Fruit fly (Drosophila melanogaster): Measurements from ENCODE around the gene frtz.

The frtz gene

DNA sequence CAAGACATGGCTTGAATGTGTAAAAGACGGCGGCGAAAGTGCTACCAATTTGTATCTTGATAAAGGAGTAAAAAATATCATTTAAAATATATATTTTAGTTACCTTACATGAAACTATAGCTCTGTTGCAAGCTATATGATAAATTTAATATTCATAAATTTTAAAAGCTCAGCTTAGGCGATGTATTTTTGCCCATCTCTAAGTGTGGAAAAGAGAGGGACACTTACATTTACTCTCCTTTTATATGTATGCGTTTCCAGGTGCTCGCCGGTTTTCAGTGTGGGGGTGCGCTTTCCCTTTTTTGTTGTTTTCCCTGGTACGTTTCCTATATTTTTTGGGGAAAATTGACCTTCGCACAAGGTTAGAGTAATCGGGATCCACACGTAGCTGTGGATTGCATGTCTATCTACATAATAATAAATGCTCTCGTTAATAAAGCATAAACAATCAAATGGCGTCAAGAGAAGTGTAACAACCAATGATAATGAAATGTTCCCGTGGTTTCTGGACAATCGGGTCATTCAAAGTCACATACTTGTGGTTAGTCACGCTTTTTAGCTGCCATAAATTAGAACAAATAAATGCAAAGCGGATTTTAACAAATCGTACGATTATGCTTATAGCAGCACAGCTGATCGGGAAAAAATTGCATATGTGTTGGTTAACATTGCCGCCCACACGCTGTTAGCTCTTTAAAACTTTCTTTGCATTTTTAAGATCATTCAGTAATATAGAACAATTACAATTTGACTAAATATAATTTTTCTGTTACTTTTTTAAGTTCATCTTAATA lies 12.4 kb upstream of the frtz start:
- TF ChIP-seq CG10669 (GFP tag; optimal IDR thresholded peaks at IDR 0.05): peak; percentile 96
- peak; percentile 98 for TF ChIP-seq lz (GFP tag; optimal IDR thresholded peaks at IDR 0.05)
- TF ChIP-seq Sox15 (GFP tag; optimal IDR thresholded peaks at IDR 0.05): peak; percentile 95
- TF ChIP-seq Met (GFP tag; optimal IDR thresholded peaks at IDR 0.05): peak; percentile 99
- TF ChIP-seq Smox (GFP tag; optimal IDR thresholded peaks at IDR 0.05): peak; percentile 97
- peak; percentile 99 for TF ChIP-seq CG10631 (GFP tag; optimal IDR thresholded peaks at IDR 0.05)
- peak; percentile 95 for TF ChIP-seq Lpt (GFP tag; optimal IDR thresholded peaks at IDR 0.05)
- peak; percentile 99 for TF ChIP-seq Eip78C (GFP tag)
- peak; percentile 98 for TF ChIP-seq CG15336 (GFP tag; IDR thresholded peaks at IDR 0.05)
- TF ChIP-seq Gug (GFP tag; IDR thresholded peaks at IDR 0.05): peak; percentile 96
- TF ChIP-seq achi (GFP tag; optimal IDR thresholded peaks at IDR 0.05): peak; percentile 99
- TF ChIP-seq fd59A (GFP tag; optimal IDR thresholded peaks at IDR 0.05): peak; percentile 98
- peak; percentile 95 for TF ChIP-seq CG4318 (GFP tag; optimal IDR thresholded peaks at IDR 0.05)
- peak; percentile 93 for TF ChIP-seq CG11762 (GFP tag; optimal IDR thresholded peaks at IDR 0.05; ENCODE audit: insufficient read depth)
- TF ChIP-seq CG16779 (tag; optimal IDR thresholded peaks at IDR 0.05): peak; percentile 96
- TF ChIP-seq CG11902 (GFP tag; optimal IDR thresholded peaks at IDR 0.05): peak; percentile 94
- peak; percentile 93 for TF ChIP-seq CG31627 (GFP tag; optimal IDR thresholded peaks at IDR 0.05)
- TF ChIP-seq dsx (GFP tag; optimal IDR thresholded peaks at IDR 0.05; ENCODE audit: poor library complexity, severe bottlenecking): peak; percentile 98
- peak; percentile 99 for TF ChIP-seq CG34406 (GFP tag; optimal IDR thresholded peaks at IDR 0.05)
- TF ChIP-seq Hr4 (GFP tag; optimal IDR thresholded peaks at IDR 0.05): peak; percentile 97
- TF ChIP-seq Eip93F (GFP tag; optimal IDR thresholded peaks at IDR 0.05): peak; percentile 96
- peak; percentile 99 for TF ChIP-seq Ets96B (tag; optimal IDR thresholded peaks at IDR 0.05)
- peak; percentile 96 for TF ChIP-seq eg (GFP tag; IDR thresholded peaks at IDR 0.05)
- peak; percentile 94 for TF ChIP-seq fkh (GFP tag; optimal IDR thresholded peaks at IDR 0.05)
- TF ChIP-seq Hr38 (GFP tag; optimal IDR thresholded peaks at IDR 0.05): no peak
- peak; percentile 93 to 95 for TF ChIP-seq salr (GFP tag; optimal IDR thresholded peaks at IDR 0.05)
- peak; percentile 98 for TF ChIP-seq CG6163 (GFP tag; IDR thresholded peaks at IDR 0.05)
- peak; percentile 95 for TF ChIP-seq vri (GFP tag; optimal IDR thresholded peaks at IDR 0.05)
- peak; percentile 99 for TF ChIP-seq svp (GFP tag)
- TF ChIP-seq CG8632 (GFP tag; optimal IDR thresholded peaks at IDR 0.05): peak; percentile 99
- peak; percentile 98 for TF ChIP-seq CG6792 (GFP tag; optimal IDR thresholded peaks at IDR 0.05)
- TF ChIP-seq pdm3 (GFP tag; optimal IDR thresholded peaks at IDR 0.05): peak; percentile 96
- peak; percentile 98 for TF ChIP-seq Sox102F (GFP tag; optimal IDR thresholded peaks at IDR 0.05)
- peak; percentile 98 for TF ChIP-seq Eip75B (GFP tag; optimal IDR thresholded peaks at IDR 0.05)
- TF ChIP-seq OdsH (GFP tag; optimal IDR thresholded peaks at IDR 0.05): peak; percentile 98
- TF ChIP-seq esn (GFP tag; optimal IDR thresholded peaks at IDR 0.05): peak; percentile 99
- peak; percentile 99 for TF ChIP-seq CG32006 (GFP tag; optimal IDR thresholded peaks at IDR 0.05)
- TF ChIP-seq CG6276 (GFP tag; optimal IDR thresholded peaks at IDR 0.05): peak; percentile 95
- TF ChIP-seq CG7368 (GFP tag; optimal IDR thresholded peaks at IDR 0.05): peak; percentile 96
- peak; percentile 95 for TF ChIP-seq CG1621 (tag; optimal IDR thresholded peaks at IDR 0.05)
- TF ChIP-seq CG8319 (GFP tag; optimal IDR thresholded peaks at IDR 0.05): peak; percentile 94
- peak; percentile 98 for TF ChIP-seq CG6854 (GFP tag; optimal IDR thresholded peaks at IDR 0.05)
- peak; percentile 92 for TF ChIP-seq Ets21C (GFP tag; optimal IDR thresholded peaks at IDR 0.05)
- TF ChIP-seq Sox14 (GFP tag; optimal IDR thresholded peaks at IDR 0.05): peak; percentile 97
- peak; percentile 98 for TF ChIP-seq CG3919 (GFP tag; optimal IDR thresholded peaks at IDR 0.05)
- TF ChIP-seq fd85E (GFP tag; optimal IDR thresholded peaks at IDR 0.05): peak; percentile 93
- peak; percentile 98 for TF ChIP-seq CG9139 (GFP tag; optimal IDR thresholded peaks at IDR 0.05)
- peak; percentile 97 for TF ChIP-seq CG3032 (tag; optimal IDR thresholded peaks at IDR 0.05)
- TF ChIP-seq spab (GFP tag; optimal IDR thresholded peaks at IDR 0.05): peak; percentile 94
- TF ChIP-seq CG8119 (GFP tag; IDR thresholded peaks at IDR 0.05): peak; percentile 98
- TF ChIP-seq net (GFP tag; optimal IDR thresholded peaks at IDR 0.05): peak; percentile 96

All from whole organism, prepupa.